Fruit fly (Drosophila melanogaster): ENCODE measurements around the gene lectin-21Ca.

The lectin-21Ca gene

dm6 chr2L:624317-624716, at the start of gene lectin-21Ca:
lectin-21Ca (plus strand) TSS chr2L:624617.
- no peak for TF ChIP-seq noc (tag; optimal IDR thresholded peaks at IDR 0.05)

dm6 chr2L:576559-577184, 47.7 kb upstream of the lectin-21Ca start, which contains the start of gene Ptth:
Ptth (minus strand) TSS chr2L:576896.
- TF ChIP-seq noc (tag; optimal IDR thresholded peaks at IDR 0.05) = no peak

dm6 chr2L:577186-577585, 47.2 kb upstream of the lectin-21Ca start, which contains the start of gene Pph13:
Pph13 (plus strand) TSS chr2L:577486.
- TF ChIP-seq noc (tag; optimal IDR thresholded peaks at IDR 0.05) = no peak

dm6 chr2L:585268-585667, 39.1 kb upstream of the lectin-21Ca start:
- no peak for TF ChIP-seq noc (tag; optimal IDR thresholded peaks at IDR 0.05)

- no peak for TF ChIP-seq noc (tag; optimal IDR thresholded peaks at IDR 0.05)
These were observed 32.9 kb upstream of the lectin-21Ca start for dm6 chr2L:591511-591910.

dm6 chr2L:594048-594447, 30.4 kb upstream of the lectin-21Ca start:
- no peak for TF ChIP-seq noc (tag; optimal IDR thresholded peaks at IDR 0.05)

- TF ChIP-seq noc (tag; optimal IDR thresholded peaks at IDR 0.05) = no peak
These were observed 29.6 kb upstream of the lectin-21Ca start, which contains the start of gene Gsc for dm6 chr2L:594635-595384. Gsc (minus strand) TSS chr2L:594685.

- TF ChIP-seq noc (tag; optimal IDR thresholded peaks at IDR 0.05) = no peak
These were observed 26.6 kb upstream of the lectin-21Ca start for dm6 chr2L:597771-598170.

- TF ChIP-seq noc (tag; optimal IDR thresholded peaks at IDR 0.05) = no peak
These were observed 22.6 kb upstream of the lectin-21Ca start for dm6 chr2L:601848-602247.

dm6 chr2L:602439-602879, 22.0 kb upstream of the lectin-21Ca start, which contains the start of gene CG13689:
CG13689 (plus strand) TSS chr2L:602813.
- no peak for TF ChIP-seq noc (tag; optimal IDR thresholded peaks at IDR 0.05)

- no peak for TF ChIP-seq noc (tag; optimal IDR thresholded peaks at IDR 0.05)
These were observed 20.4 kb upstream of the lectin-21Ca start for dm6 chr2L:604060-604459.

- no peak for TF ChIP-seq noc (tag; optimal IDR thresholded peaks at IDR 0.05)
These were observed 18.3 kb upstream of the lectin-21Ca start for dm6 chr2L:606165-606564.

- no peak for TF ChIP-seq noc (tag; optimal IDR thresholded peaks at IDR 0.05)
These were observed 17.5 kb upstream of the lectin-21Ca start for dm6 chr2L:606952-607351.

dm6 chr2L:608143-608542, 16.3 kb upstream of the lectin-21Ca start:
- TF ChIP-seq noc (tag; optimal IDR thresholded peaks at IDR 0.05) = no peak

- no peak for TF ChIP-seq noc (tag; optimal IDR thresholded peaks at IDR 0.05)
These were observed 14.9 kb upstream of the lectin-21Ca start for dm6 chr2L:609497-609896.

dm6 chr2L:612778-613177, 11.6 kb upstream of the lectin-21Ca start:
- no peak for TF ChIP-seq noc (tag; optimal IDR thresholded peaks at IDR 0.05)

dm6 chr2L:615023-615422, 9.4 kb upstream of the lectin-21Ca start:
- no peak for TF ChIP-seq noc (tag; optimal IDR thresholded peaks at IDR 0.05)

Measured in whole organism, larva.